Worm (Caenorhabditis elegans): ENCODE data around the gene nspa-8.

The nspa-8 gene

DNA sequence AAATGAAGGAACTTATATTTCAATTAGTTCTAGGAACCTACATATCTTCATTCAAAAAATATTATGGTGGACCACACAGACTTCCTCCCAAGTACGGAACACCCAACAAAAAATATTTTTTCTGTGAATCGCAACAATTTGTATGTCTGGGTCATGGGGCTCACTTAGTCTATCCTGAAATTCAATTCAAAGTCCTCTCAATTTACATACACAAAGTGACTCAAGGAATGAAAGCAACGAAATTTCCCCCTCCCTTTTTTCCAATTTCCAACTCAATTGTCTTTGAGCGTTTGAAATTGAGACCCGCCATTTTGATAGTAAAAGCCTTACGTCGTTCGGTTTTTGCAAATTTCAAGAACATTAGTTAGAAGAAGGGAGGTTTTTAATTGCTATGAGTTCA, 32.5 kb upstream of the nspa-8 start:
- TF ChIP-seq sea-2 (GFP tag; IDR thresholded peaks at IDR 0.05): no peak
- no peak for TF ChIP-seq ztf-26 (tag; optimal IDR thresholded peaks at IDR 0.05)
- no peak for TF ChIP-seq F22D6.2 (tag; optimal IDR thresholded peaks at IDR 0.05)
- TF ChIP-seq Y67H2A.10 (GFP tag; conservative IDR thresholded peaks at IDR 0.05): no peak
- no peak for TF ChIP-seq nhr-90 (tag; optimal IDR thresholded peaks at IDR 0.05)
- no peak for TF ChIP-seq D2030.7 (GFP tag; IDR thresholded peaks at IDR 0.05)
- no peak for TF ChIP-seq hsf-1 (GFP tag; IDR thresholded peaks at IDR 0.05)
- no peak for TF ChIP-seq nfya-2 (GFP tag; IDR thresholded peaks at IDR 0.05)
- no peak for TF ChIP-seq madf-6 (GFP tag; IDR thresholded peaks at IDR 0.05)
- no peak for TF ChIP-seq lsy-27 (tag; optimal IDR thresholded peaks at IDR 0.05; ENCODE audit: borderline replicate concordance, insufficient read depth)
- no peak for TF ChIP-seq madf-10 (tag; optimal IDR thresholded peaks at IDR 0.05)
- no peak for TF ChIP-seq zim-3 (tag; optimal IDR thresholded peaks at IDR 0.05)
- TF ChIP-seq snpc-4 (GFP tag; optimal IDR thresholded peaks at IDR 0.05): no peak
- no peak for TF ChIP-seq snpc-4 (tag; optimal IDR thresholded peaks at IDR 0.05)
- TF ChIP-seq dpff-1 (tag; optimal IDR thresholded peaks at IDR 0.05): no peak
- TF ChIP-seq ccch-3 (GFP tag; optimal IDR thresholded peaks at IDR 0.05): no peak
- TF ChIP-seq K11D2.4 (GFP tag; IDR thresholded peaks at IDR 0.05): no peak
- no peak for TF ChIP-seq tbp1 (GFP tag; optimal IDR thresholded peaks at IDR 0.05)

DNA sequence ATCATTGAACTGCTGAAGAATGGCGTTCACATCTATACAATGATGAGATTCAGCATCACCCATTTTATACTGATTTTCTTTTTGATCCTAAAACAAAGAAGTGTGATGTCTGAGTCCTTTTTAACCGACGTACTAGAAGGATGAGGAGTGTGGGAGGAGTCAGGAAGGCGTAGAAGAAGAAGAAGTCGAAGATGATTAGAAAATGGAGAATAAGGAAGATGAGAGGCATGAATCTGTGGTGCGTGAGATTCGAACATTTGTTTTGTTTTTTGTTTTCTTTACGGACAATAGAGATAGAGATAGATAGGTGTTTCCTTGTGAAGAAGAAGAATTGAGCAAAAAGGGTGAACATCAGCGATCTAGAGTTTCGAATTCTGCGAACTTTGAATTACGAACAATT, 31.7 kb upstream of the nspa-8 start, which contains the start of gene npr-13:
Gene npr-13 (minus strand): TSS at position 101 of the 400 bp plus-strand sequence.
- no peak for TF ChIP-seq ceh-100 (GFP tag; IDR thresholded peaks at IDR 0.05)
- TF ChIP-seq attf-5 (GFP tag; optimal IDR thresholded peaks at IDR 0.05): no peak
- TF ChIP-seq D2030.7 (GFP tag; IDR thresholded peaks at IDR 0.05): no peak
- TF ChIP-seq tbp1 (GFP tag; optimal IDR thresholded peaks at IDR 0.05): no peak
- no peak for TF ChIP-seq akir-1 (GFP tag; optimal IDR thresholded peaks at IDR 0.05)
- no peak for TF ChIP-seq nhr-80 (tag; optimal IDR thresholded peaks at IDR 0.05)
- no peak for TF ChIP-seq dpff-1 (tag; optimal IDR thresholded peaks at IDR 0.05)
- no peak for TF ChIP-seq madf-3 (GFP tag; IDR thresholded peaks at IDR 0.05)
- TF ChIP-seq mes-4 (tag; optimal IDR thresholded peaks at IDR 0.05): no peak
- TF ChIP-seq Y53G8AR.9 (GFP tag; conservative IDR thresholded peaks at IDR 0.05): no peak
- TF ChIP-seq F57A8.1 (GFP tag; optimal IDR thresholded peaks at IDR 0.05): no peak
- TF ChIP-seq snpc-1.3 (tag; optimal IDR thresholded peaks at IDR 0.05; ENCODE audit: insufficient read depth): no peak

DNA sequence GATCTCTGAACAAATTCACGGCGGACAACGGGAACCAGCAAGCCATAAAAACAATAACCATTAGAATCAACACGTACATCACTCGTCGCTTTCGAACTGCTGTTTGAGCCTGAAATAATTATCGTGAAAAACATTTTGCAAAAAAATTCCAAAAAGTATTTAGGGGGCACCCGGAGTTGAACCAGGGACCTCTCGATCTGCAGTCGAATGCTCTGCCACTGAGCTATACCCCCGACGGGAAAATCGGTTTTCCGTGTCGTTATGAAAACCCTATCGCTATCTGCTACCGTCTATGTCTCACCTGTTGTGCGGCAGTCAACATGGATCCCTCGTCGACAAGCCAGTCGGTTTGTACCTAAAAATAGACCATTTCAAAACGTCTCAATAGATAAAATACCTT, 28.8 kb upstream of the nspa-8 start:
- peak; percentile 92 for TF ChIP-seq tbp1 (GFP tag; optimal IDR thresholded peaks at IDR 0.05)
- no peak for TF ChIP-seq lin-40 (tag; optimal IDR thresholded peaks at IDR 0.05)
- no peak for TF ChIP-seq bed-1 (GFP tag; IDR thresholded peaks at IDR 0.05)
- TF ChIP-seq snpc-1.3 (tag; optimal IDR thresholded peaks at IDR 0.05; ENCODE audit: insufficient read depth): peak; percentile 39
- TF ChIP-seq lsy-27 (tag; optimal IDR thresholded peaks at IDR 0.05; ENCODE audit: borderline replicate concordance, insufficient read depth): no peak
- TF ChIP-seq rpc-1 (optimal IDR thresholded peaks at IDR 0.05): peak; percentile 72
- TF ChIP-seq rpc-1 (tag; optimal IDR thresholded peaks at IDR 0.05): peak; percentile 75
- no peak for TF ChIP-seq hlh-12 (tag; optimal IDR thresholded peaks at IDR 0.05)
- no peak for TF ChIP-seq dox-1 (GFP tag; IDR thresholded peaks at IDR 0.05)
- TF ChIP-seq fkh-3 (tag; optimal IDR thresholded peaks at IDR 0.05): no peak
- TF ChIP-seq D2030.7 (GFP tag; IDR thresholded peaks at IDR 0.05): peak; percentile 48; the same call in 1 of the 2 replicates
- TF ChIP-seq him-1 (tag; optimal IDR thresholded peaks at IDR 0.05): peak; percentile 69
- no peak for TF ChIP-seq snpc-4 (GFP tag; optimal IDR thresholded peaks at IDR 0.05)
- TF ChIP-seq snpc-4 (tag; optimal IDR thresholded peaks at IDR 0.05): peak; percentile 76 to 89 (median 82)
- 0 out of 2 replicates have a peak, but pooled peaks have one; percentile 57 for TF ChIP-seq ceh-58 (GFP tag; IDR thresholded peaks at IDR 0.05)
- no peak; the same call in 1 of the 2 replicates for TF ChIP-seq egrh-3 (GFP tag; IDR thresholded peaks at IDR 0.05)
- TF ChIP-seq snpc-3.4 (tag; optimal IDR thresholded peaks at IDR 0.05): peak; percentile 79
- peak; percentile 82 for TF ChIP-seq lin-26 (GFP tag; IDR thresholded peaks at IDR 0.05)
- TF ChIP-seq snpc-1.1 (tag; optimal IDR thresholded peaks at IDR 0.05; ENCODE audit: insufficient read depth): peak; percentile 88
- TF ChIP-seq zfh-2 (GFP tag; conservative IDR thresholded peaks at IDR 0.05): no peak
- TF ChIP-seq B0261.1 (tag; optimal IDR thresholded peaks at IDR 0.05): peak; percentile 87
- peak; percentile 49 for TF ChIP-seq ZK185.1 (tag; optimal IDR thresholded peaks at IDR 0.05; ENCODE audit: poor library complexity, severe bottlenecking)
- peak; percentile 1 for TF ChIP-seq zim-3 (tag; optimal IDR thresholded peaks at IDR 0.05)
- no peak for TF ChIP-seq mel-28 (tag; optimal IDR thresholded peaks at IDR 0.05; ENCODE audit: borderline replicate concordance)
- TF ChIP-seq nhr-27 (tag; optimal IDR thresholded peaks at IDR 0.05): peak; percentile 44
- TF ChIP-seq mes-4 (tag; optimal IDR thresholded peaks at IDR 0.05): peak; percentile 23
